Worm (Caenorhabditis elegans): Measurements from ENCODE around the gene ZK666.14.

DNA sequence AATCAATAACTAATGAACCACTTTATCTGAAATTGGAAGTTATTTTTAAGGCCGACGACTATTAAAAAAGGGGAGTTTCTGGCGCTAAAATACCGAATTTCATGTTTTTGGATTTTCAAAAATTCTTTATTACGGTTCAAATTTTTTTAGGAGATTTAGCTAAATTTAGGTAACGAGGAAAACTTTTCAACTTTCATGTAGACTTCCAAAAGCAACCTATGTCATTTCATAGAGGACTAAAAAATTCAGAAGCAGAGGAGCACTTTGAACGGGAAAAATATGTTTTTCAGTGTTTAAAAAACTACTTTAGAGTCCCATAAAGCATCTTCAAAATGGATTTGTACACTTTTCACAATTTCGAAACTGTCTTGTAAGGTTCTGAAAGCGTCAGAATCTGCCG lies 18.8 kb downstream of the ZK666.14 start:
- TF ChIP-seq ztf-11 (tag; optimal IDR thresholded peaks at IDR 0.05) (no peak), lsy-2 (tag; optimal IDR thresholded peaks at IDR 0.05) (no peak), nhr-2 (tag; optimal IDR thresholded peaks at IDR 0.05) (no peak), unc-62 (GFP tag; optimal IDR thresholded peaks at IDR 0.05) (no peak), mep-1 (tag; optimal IDR thresholded peaks at IDR 0.05) (no peak), nhr-12 (tag; optimal IDR thresholded peaks at IDR 0.05) (no peak), nhr-28 (tag; optimal IDR thresholded peaks at IDR 0.05) (no peak)
